Worm (Caenorhabditis elegans) whole organism, young adult: Measurements from ENCODE around the gene anmt-3.

Experiments used
- B0035.1 ChIP-seq: sonication (generic microtip); optimal IDR thresholded peaks from 2 replicates; lab custom pipeline; 2016; ENCODE audit warnings: missing genetic modification characterization, mild to moderate bottlenecking, missing compliant biosample characterization, missing genotype, missing genetic modification reagents
- B0336.3 ChIP-seq: fragments of 200-800 bp; sonication (Bioruptor generic); IDR thresholded peaks from 2 replicates; pipeline ENCODE4 v1.3.6; 2022; ENCODE audit warnings: missing genetic modification characterization, missing compliant biosample characterization
- C06A6.2 ChIP-seq: fragments of 200-800 bp; sonication (Bioruptor generic); conservative IDR thresholded peaks from 2 replicates; pipeline ENCODE4 v1.3.6; 2022; ENCODE audit warnings: missing genetic modification characterization, missing compliant biosample characterization
- C17E4.6 ChIP-seq: fragments of 200-800 bp; sonication (Bioruptor generic); IDR thresholded peaks from 2 replicates; pipeline ENCODE4 v1.3.6; 2022; ENCODE audit warnings: missing genetic modification reagents, missing genetic modification characterization, missing compliant biosample characterization
- F22D6.2 ChIP-seq: sonication (generic microtip); optimal IDR thresholded peaks from 2 replicates; lab custom pipeline; 2016; ENCODE audit warnings: mild to moderate bottlenecking, missing genetic modification characterization, missing compliant biosample characterization
- F37B4.10 ChIP-seq: fragments of 200-800 bp; sonication (Bioruptor generic); IDR thresholded peaks from 2 replicates; pipeline ENCODE4 v1.3.6; 2022; ENCODE audit warnings: missing genetic modification characterization, missing compliant biosample characterization
- F49E8.2 ChIP-seq: sonication (generic microtip); optimal IDR thresholded peaks from 3 replicates; lab custom pipeline; 2017; ENCODE audit warnings: missing genetic modification characterization, mild to moderate bottlenecking, missing compliant biosample characterization, antibody characterized with exemption, moderate library complexity; ENCODE audit not compliant: insufficient read depth
- F57A8.1 ChIP-seq: fragments of 200-800 bp; sonication (Bioruptor generic); optimal IDR thresholded peaks from 2 replicates; lab custom pipeline; 2018; ENCODE audit warnings: mild to moderate bottlenecking, missing genetic modification characterization, moderate library complexity, missing compliant biosample characterization
- K12H6.12 ChIP-seq: fragments of 200-800 bp; sonication (Bioruptor generic); optimal IDR thresholded peaks from 2 replicates; lab custom pipeline; 2018; ENCODE audit warnings: mild to moderate bottlenecking, missing genetic modification characterization, missing compliant biosample characterization
- T07F8.4 ChIP-seq: sonication (generic microtip); optimal IDR thresholded peaks from 2 replicates; lab custom pipeline; 2016; ENCODE audit warnings: mild to moderate bottlenecking, missing genetic modification characterization, moderate library complexity, missing compliant biosample characterization
- Y67H2A.10 ChIP-seq: fragments of 200-800 bp; sonication (Bioruptor generic); conservative IDR thresholded peaks from 2 replicates; pipeline ENCODE4 v1.3.6; 2022; ENCODE audit warnings: missing genetic modification reagents, missing genetic modification characterization, missing compliant biosample characterization
- Y79H2A.3 ChIP-seq: fragments of 200-800 bp; sonication (Bioruptor generic); conservative IDR thresholded peaks from 2 replicates; pipeline ENCODE4 v1.3.6; 2022; ENCODE audit warnings: missing genetic modification reagents, missing genetic modification characterization, missing compliant biosample characterization
- akir-1 ChIP-seq: fragments of 200-800 bp; sonication (Bioruptor generic); optimal IDR thresholded peaks from 2 replicates; lab custom pipeline; 2018; ENCODE audit warnings: mild to moderate bottlenecking, missing genetic modification characterization, moderate library complexity, missing compliant biosample characterization
- atf-7 ChIP-seq: sonication (generic microtip); optimal IDR thresholded peaks from 2 replicates; lab custom pipeline; 2017; ENCODE audit warnings: mild to moderate bottlenecking, missing genetic modification characterization, missing compliant biosample characterization
- attf-6 ChIP-seq: fragments of 200-800 bp; sonication (Bioruptor generic); IDR thresholded peaks from 2 replicates; pipeline ENCODE4 v1.3.6; 2022; ENCODE audit warnings: missing genetic modification reagents, missing genetic modification characterization, missing compliant biosample characterization
- bed-2 ChIP-seq: fragments of 200-800 bp; sonication (Bioruptor generic); IDR thresholded peaks from 2 replicates; pipeline ENCODE4 v1.3.6; 2022; ENCODE audit warnings: missing genetic modification reagents, missing genetic modification characterization, missing compliant biosample characterization
- ccch-3 ChIP-seq: fragments of 200-800 bp; sonication (Bioruptor generic); optimal IDR thresholded peaks from 2 replicates; lab custom pipeline; 2018; ENCODE audit warnings: mild to moderate bottlenecking, missing genetic modification characterization, missing compliant biosample characterization
- ceh-27 ChIP-seq: fragments of 200-800 bp; sonication (Bioruptor generic); optimal IDR thresholded peaks from 2 replicates; lab custom pipeline; 2018; ENCODE audit warnings: mild to moderate bottlenecking, missing genetic modification characterization, moderate library complexity, missing compliant biosample characterization
- ceh-79 ChIP-seq: sonication (generic microtip); optimal IDR thresholded peaks from 2 replicates; lab custom pipeline; 2017; ENCODE audit warnings: mild to moderate bottlenecking, missing genetic modification characterization, missing compliant biosample characterization
- die-1 ChIP-seq: sonication (generic microtip); optimal IDR thresholded peaks from 2 replicates; lab custom pipeline; 2016; ENCODE audit warnings: missing genotype, mild to moderate bottlenecking, missing genetic modification characterization, missing compliant biosample characterization
- efl-1 ChIP-seq: fragments of 150-350 bp; optimal IDR thresholded peaks from 2 replicates; lab custom pipeline; 2014; ENCODE audit warnings: missing biosample characterization, missing genetic modification reagents, missing genetic modification characterization
- ekl-4 ChIP-seq: fragments of 200-800 bp; sonication (Bioruptor generic); IDR thresholded peaks from 2 replicates; pipeline ENCODE4 v1.3.6; 2022; ENCODE audit warnings: missing genetic modification reagents, missing genetic modification characterization, missing compliant biosample characterization
- fkh-3 ChIP-seq: sonication (generic microtip); optimal IDR thresholded peaks from 2 replicates; lab custom pipeline; 2016; ENCODE audit warnings: mild to moderate bottlenecking, missing genetic modification characterization, missing compliant biosample characterization
- gei-17 ChIP-seq: fragments of 200-800 bp; sonication (Bioruptor generic); optimal IDR thresholded peaks from 2 replicates; lab custom pipeline; 2018; ENCODE audit warnings: mild to moderate bottlenecking, missing genetic modification characterization, missing compliant biosample characterization
- hlh-26 ChIP-seq: fragments of 200-800 bp; sonication (Bioruptor generic); conservative IDR thresholded peaks from 2 replicates; pipeline ENCODE4 v1.3.6; 2022; ENCODE audit warnings: missing genetic modification reagents, missing genetic modification characterization, missing compliant biosample characterization
- hmg-1.2 ChIP-seq: fragments of 200-800 bp; sonication (Bioruptor generic); IDR thresholded peaks from 2 replicates; pipeline ENCODE4 v1.3.6; 2022; ENCODE audit warnings: missing genetic modification reagents, missing genetic modification characterization, missing compliant biosample characterization
- hsf-1 ChIP-seq: fragments of 200-800 bp; sonication (Bioruptor generic); IDR thresholded peaks from 2 replicates; pipeline ENCODE4 v1.3.6; 2022; ENCODE audit warnings: missing genetic modification reagents, missing genetic modification characterization, missing compliant biosample characterization
- lin-26 ChIP-seq: fragments of 200-800 bp; sonication (Bioruptor generic); IDR thresholded peaks from 2 replicates; pipeline ENCODE4 v1.3.6; 2022; ENCODE audit warnings: missing genetic modification reagents, missing genetic modification characterization, missing compliant biosample characterization
- lin-40 ChIP-seq: sonication (generic microtip); optimal IDR thresholded peaks from 2 replicates; lab custom pipeline; 2016; ENCODE audit warnings: missing genetic modification characterization, mild to moderate bottlenecking, missing compliant biosample characterization, missing genotype, missing genetic modification reagents
- lir-1 ChIP-seq: fragments of 200-800 bp; sonication (Bioruptor generic); conservative IDR thresholded peaks from 2 replicates; pipeline ENCODE4 v1.3.6; 2022; ENCODE audit warnings: missing genetic modification reagents, missing genetic modification characterization, missing compliant biosample characterization
- lsl-1 ChIP-seq: fragments of 200-800 bp; sonication (Bioruptor generic); optimal IDR thresholded peaks from 2 replicates; lab custom pipeline; 2018; ENCODE audit warnings: mild to moderate bottlenecking, missing genetic modification characterization, moderate library complexity, missing compliant biosample characterization
- lsy-27 ChIP-seq: sonication (generic microtip); optimal IDR thresholded peaks from 2 replicates; lab custom pipeline; 2017; ENCODE audit warnings: missing genetic modification characterization, mild to moderate bottlenecking, missing compliant biosample characterization, antibody characterized with exemption, missing genotype, borderline replicate concordance; ENCODE audit not compliant: insufficient read depth
- mcd-1 ChIP-seq: fragments of 200-800 bp; sonication (Bioruptor generic); IDR thresholded peaks from 2 replicates; pipeline ENCODE4 v1.3.6; 2022; ENCODE audit warnings: missing genetic modification reagents, missing genetic modification characterization, missing compliant biosample characterization
- mes-4 ChIP-seq: sonication (generic microtip); optimal IDR thresholded peaks from 2 replicates; lab custom pipeline; 2016; ENCODE audit warnings: missing genotype, missing genetic modification characterization, missing compliant biosample characterization
- mxl-1 ChIP-seq: sonication (generic microtip); optimal IDR thresholded peaks from 2 replicates; lab custom pipeline; 2016; ENCODE audit warnings: missing genetic modification characterization, missing compliant biosample characterization
- nfyb-1 ChIP-seq: fragments of 200-800 bp; sonication (Bioruptor generic); IDR thresholded peaks from 2 replicates; pipeline ENCODE4 v1.3.6; 2022; ENCODE audit warnings: missing genetic modification reagents, missing genetic modification characterization, missing compliant biosample characterization
- nhr-179 ChIP-seq: sonication (generic microtip); optimal IDR thresholded peaks from 2 replicates; lab custom pipeline; 2016; ENCODE audit warnings: mild to moderate bottlenecking, missing genetic modification characterization, missing compliant biosample characterization
- pha-4 ChIP-seq: fragments of 150-350 bp; sonication (generic microtip); optimal IDR thresholded peaks from 2 replicates; lab custom pipeline; 2014; ENCODE audit warnings: missing biosample characterization, missing genetic modification reagents, missing genetic modification characterization
- rpc-1 ChIP-seq, 2 experiments: fragments of 150-350 bp in 1 of 2; sonication (generic microtip) in 1 of 2; optimal IDR thresholded peaks; 2 replicates each; lab custom pipeline; 2014 to 2018; ENCODE audit warnings: missing biosample characterization in 1 of 2, missing genetic modification characterization in 1 of 2, missing genetic modification reagents in 1 of 2, missing genotype in 1 of 2
- sptf-2 ChIP-seq: fragments of 200-800 bp; sonication (Bioruptor generic); optimal IDR thresholded peaks from 2 replicates; lab custom pipeline; 2018; ENCODE audit warnings: mild to moderate bottlenecking, missing genetic modification characterization, missing compliant biosample characterization
- tlf-1 ChIP-seq: fragments of 200-800 bp; sonication (Bioruptor generic); optimal IDR thresholded peaks from 2 replicates; lab custom pipeline; 2018; ENCODE audit warnings: mild to moderate bottlenecking, missing genetic modification characterization, missing compliant biosample characterization
- zfh-2 ChIP-seq: fragments of 200-800 bp; sonication (Bioruptor generic); conservative IDR thresholded peaks from 2 replicates; pipeline ENCODE4 v1.3.6; 2022; ENCODE audit warnings: missing genetic modification reagents, missing genetic modification characterization, missing compliant biosample characterization
- ztf-18 ChIP-seq: sonication (generic microtip); optimal IDR thresholded peaks from 2 replicates; lab custom pipeline; 2016; ENCODE audit warnings: missing genotype, mild to moderate bottlenecking, missing genetic modification characterization, missing compliant biosample characterization
- ztf-25 ChIP-seq: fragments of 200-800 bp; sonication (Bioruptor generic); IDR thresholded peaks from 2 replicates; pipeline ENCODE4 v1.3.6; 2022; ENCODE audit warnings: missing genetic modification reagents, missing genetic modification characterization, missing compliant biosample characterization
- ztf-28 ChIP-seq: fragments of 200-800 bp; sonication (Bioruptor generic); IDR thresholded peaks from 2 replicates; pipeline ENCODE4 v1.3.6; 2022; ENCODE audit warnings: missing genetic modification reagents, missing genetic modification characterization, missing compliant biosample characterization

anmt-3 gene

ce11 chrV:9974264-9974663 is 16.1 kb upstream of the anmt-3 start:
- TF ChIP-seq atf-7 (tag; lab: Kevin White, UChicago), result no peak
- TF ChIP-seq ceh-79 (tag; lab: Kevin White, UChicago), result no peak
- TF ChIP-seq ztf-28 (GFP tag; lab: Robert Waterston, UW), result no peak
- 0 out of 2 replicates have a peak, but pooled peaks have one; percentile 21 for TF ChIP-seq zfh-2 (GFP tag; lab: Robert Waterston, UW)
- TF ChIP-seq F49E8.2 (tag; lab: Kevin White, UChicago), result no peak
- no peak for TF ChIP-seq ztf-25
- no peak for TF ChIP-seq K12H6.12
- no peak for TF ChIP-seq lsl-1 (GFP tag; lab: Kevin White, UChicago)
- TF ChIP-seq hmg-1.2 (GFP tag; lab: Robert Waterston, UW), result no peak
- TF ChIP-seq lsy-27 (tag; lab: Kevin White, UChicago), result no peak
- TF ChIP-seq hsf-1 (GFP tag; lab: Robert Waterston, UW), result 0 out of 2 replicates have a peak, but pooled peaks have one; percentile 31

- peak; percentile 76 for TF ChIP-seq hsf-1 (GFP tag; lab: Robert Waterston, UW)
- TF ChIP-seq rpc-1 (optimal IDR thresholded peaks at IDR 0.05; lab: Kevin White, UChicago), result peak; percentile 99
- TF ChIP-seq rpc-1 (tag; optimal IDR thresholded peaks at IDR 0.05; lab: Kevin White, UChicago), result peak; percentile 99
- peak; percentile 27 for TF ChIP-seq gei-17 (GFP tag; lab: Kevin White, UChicago)
- peak; percentile 78 for TF ChIP-seq ceh-27
- no peak for TF ChIP-seq bed-2 (GFP tag; lab: Robert Waterston, UW)
- peak; percentile 64 for TF ChIP-seq akir-1
- TF ChIP-seq mes-4 (tag; lab: Kevin White, UChicago), result peak; percentile 92
- TF ChIP-seq ekl-4 (GFP tag; lab: Robert Waterston, UW), result peak; percentile 82
- TF ChIP-seq K12H6.12, result peak; percentile 80
- TF ChIP-seq die-1 (tag; lab: Kevin White, UChicago), result peak; percentile 97
- TF ChIP-seq hlh-26 (GFP tag; lab: Robert Waterston, UW), result 0 out of 2 replicates have a peak, but pooled peaks have one; percentile 27
- TF ChIP-seq T07F8.4 (tag; lab: Kevin White, UChicago), result peak; percentile 94
- peak; percentile 81 for TF ChIP-seq mcd-1 (GFP tag; lab: Robert Waterston, UW)
- TF ChIP-seq lin-40 (tag; lab: Kevin White, UChicago), result peak; percentile 77
- TF ChIP-seq atf-7 (tag; lab: Kevin White, UChicago), result peak; percentile 80
- peak; percentile 61 for TF ChIP-seq C06A6.2 (GFP tag; lab: Robert Waterston, UW)
- peak; percentile 98 for TF ChIP-seq mxl-1 (tag; lab: Kevin White, UChicago)
- peak; percentile 95 for TF ChIP-seq ztf-25
- peak; percentile 42; the same call in 1 of the 2 replicates for TF ChIP-seq lir-1 (GFP tag; lab: Robert Waterston, UW)
- peak; percentile 85 for TF ChIP-seq tlf-1 (GFP tag; lab: Kevin White, UChicago)
- TF ChIP-seq F22D6.2 (tag; lab: Kevin White, UChicago), result peak; percentile 36
- TF ChIP-seq efl-1 (GFP tag; lab: Kevin White, UChicago), result peak; percentile 32
- TF ChIP-seq attf-6 (GFP tag; lab: Robert Waterston, UW), result peak; percentile 40; the same call in 1 of the 2 replicates
- TF ChIP-seq B0336.3 (GFP tag; lab: Robert Waterston, UW), result peak; percentile 86
- peak; percentile 53 for TF ChIP-seq lsl-1 (GFP tag; lab: Kevin White, UChicago)
- peak; percentile 94 for TF ChIP-seq fkh-3 (tag; lab: Kevin White, UChicago)
- peak; percentile 98 for TF ChIP-seq F57A8.1 (GFP tag; lab: Kevin White, UChicago)
- peak; percentile 93 for TF ChIP-seq nfyb-1
- peak; percentile 92 for TF ChIP-seq ztf-28 (GFP tag; lab: Robert Waterston, UW)
- TF ChIP-seq C17E4.6 (GFP tag; lab: Robert Waterston, UW), result peak; percentile 72; the same call in 1 of the 2 replicates
- TF ChIP-seq F37B4.10 (GFP tag; lab: Robert Waterston, UW), result 0 out of 2 replicates have a peak, but pooled peaks have one; percentile 65
- peak; percentile 69 for TF ChIP-seq nhr-179
- TF ChIP-seq ztf-18, result peak; percentile 85
- no peak for TF ChIP-seq Y79H2A.3 (GFP tag; lab: Robert Waterston, UW)
- TF ChIP-seq B0035.1 (tag; lab: Kevin White, UChicago), result peak; percentile 89
- peak; percentile 49 for TF ChIP-seq ccch-3 (GFP tag; lab: Kevin White, UChicago)
- TF ChIP-seq Y67H2A.10 (GFP tag; lab: Robert Waterston, UW), result peak; percentile 66; the same call in 1 of the 2 replicates
- peak; percentile 97 for TF ChIP-seq sptf-2
- peak; percentile 99 for TF ChIP-seq lin-26 (GFP tag; lab: Robert Waterston, UW)
- no peak for TF ChIP-seq pha-4 (tag; lab: Kevin White, UChicago)
These were observed 12.0 kb upstream of the anmt-3 start for ce11 chrV:9970119-9970518.
